Worm (Caenorhabditis elegans) whole organism, mixed stage, embryonic: ENCODE measurements around the gene K05F6.8.

Experiments used
- ces-1 ChIP-seq: fragments of 150-350 bp; optimal IDR thresholded peaks from 2 replicates; lab custom pipeline; 2014; ENCODE audit warnings: missing biosample characterization, missing genetic modification reagents, missing genetic modification characterization
- cnd-1 ChIP-seq: fragments of 200-800 bp; sonication (Bioruptor generic); optimal IDR thresholded peaks from 2 replicates; lab custom pipeline; 2018; ENCODE audit warnings: mild to moderate bottlenecking, missing genetic modification characterization, missing compliant biosample characterization
- elt-1 ChIP-seq: sonication (generic microtip); optimal IDR thresholded peaks from 2 replicates; lab custom pipeline; 2017; ENCODE audit warnings: missing genetic modification characterization, mild to moderate bottlenecking, missing compliant biosample characterization, antibody characterized with exemption, moderate library complexity, borderline replicate concordance; ENCODE audit not compliant: insufficient read depth
- elt-3 ChIP-seq: fragments of 150-350 bp; optimal IDR thresholded peaks from 2 replicates; lab custom pipeline; 2014; ENCODE audit warnings: missing biosample characterization, missing genetic modification characterization
- lin-13 ChIP-seq: fragments of 150-350 bp; optimal IDR thresholded peaks from 2 replicates; lab custom pipeline; 2014; ENCODE audit warnings: missing biosample characterization, missing genetic modification characterization
- lsy-2 ChIP-seq: fragments of 150-350 bp; optimal IDR thresholded peaks from 2 replicates; lab custom pipeline; 2014; ENCODE audit warnings: missing biosample characterization, missing genetic modification characterization
- mab-5 ChIP-seq: fragments of 150-350 bp; optimal IDR thresholded peaks from 2 replicates; lab custom pipeline; 2014; ENCODE audit warnings: missing biosample characterization, missing genetic modification characterization
- nhr-12 ChIP-seq: fragments of 150-350 bp; optimal IDR thresholded peaks from 2 replicates; lab custom pipeline; 2014; ENCODE audit warnings: missing biosample characterization, missing genetic modification characterization
- snpc-4 ChIP-seq: fragments of 150-350 bp; optimal IDR thresholded peaks from 2 replicates; lab custom pipeline; 2014; ENCODE audit warnings: missing biosample characterization, missing genetic modification characterization
- unc-62 ChIP-seq: fragments of 150-350 bp; optimal IDR thresholded peaks from 2 replicates; lab custom pipeline; 2014; ENCODE audit warnings: missing biosample characterization, missing genetic modification reagents, missing genetic modification characterization
- ztf-11 ChIP-seq: fragments of 150-350 bp; optimal IDR thresholded peaks from 2 replicates; lab custom pipeline; 2014; ENCODE audit warnings: missing biosample characterization, missing genetic modification characterization

ce11 chrII:1538589-1538988 lies 29.0 kb downstream of the K05F6.8 start, which contains the start of gene fbxb-44:
- TF ChIP-seq elt-1 (tag; lab: Kevin White, UChicago) = no peak
- TF ChIP-seq elt-3 (tag; lab: Kevin White, UChicago) = no peak
- no peak for TF ChIP-seq unc-62 (GFP tag; lab: Kevin White, UChicago)
- no peak for TF ChIP-seq ztf-11 (tag; lab: Kevin White, UChicago)
- no peak for TF ChIP-seq lin-13 (tag; lab: Kevin White, UChicago)
- no peak for TF ChIP-seq lsy-2
- TF ChIP-seq cnd-1 = peak; percentile 34
- no peak for TF ChIP-seq nhr-12 (tag; lab: Kevin White, UChicago)
- TF ChIP-seq snpc-4 (tag; lab: Kevin White, UChicago) = no peak
- no peak for TF ChIP-seq mab-5
- no peak for TF ChIP-seq ces-1 (GFP tag; lab: Kevin White, UChicago)
